Worm (Caenorhabditis elegans): ENCODE results near the gene K08E7.4.

The K08E7.4 gene

DNA sequence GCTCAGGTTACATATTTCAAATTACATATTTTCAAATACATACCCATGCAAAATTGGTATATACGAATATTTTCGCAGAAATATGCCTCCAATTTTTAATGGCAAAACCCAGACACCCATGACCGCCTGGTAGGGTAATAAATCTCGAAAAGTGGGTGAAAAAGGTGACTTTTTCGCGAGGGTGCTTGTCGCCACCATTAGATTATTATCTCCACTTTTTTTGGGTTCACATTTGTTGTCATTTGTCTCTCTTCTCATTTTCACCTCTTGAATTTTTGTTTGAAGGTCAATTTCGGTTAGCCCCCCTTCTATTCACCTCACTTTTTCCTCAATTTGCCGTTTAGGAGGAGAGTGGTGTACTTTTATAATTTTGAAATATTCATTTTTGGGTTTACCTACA, 30.7 kb downstream of the K08E7.4 start:
- TF ChIP-seq tra-4 (tag; optimal IDR thresholded peaks at IDR 0.05): no peak
- TF ChIP-seq B0310.2 (tag; optimal IDR thresholded peaks at IDR 0.05): no peak

DNA sequence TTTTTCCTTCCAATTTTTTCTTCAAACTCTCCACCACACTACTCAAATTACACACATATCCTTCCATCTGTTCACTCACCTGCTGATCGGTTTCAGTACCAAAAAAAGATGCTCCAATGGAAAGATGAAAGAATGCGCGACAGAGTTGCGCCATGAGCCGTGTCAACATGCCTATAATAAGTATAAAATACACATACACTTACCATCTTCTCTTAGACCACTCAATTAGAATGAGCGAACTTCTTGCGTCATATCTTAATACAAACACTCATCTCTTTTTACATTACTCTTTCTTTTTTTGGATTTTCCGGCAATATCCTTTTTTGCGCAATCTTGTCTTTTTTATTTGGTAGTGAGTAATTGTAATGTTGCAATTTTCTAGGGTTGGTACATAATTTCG, 33.3 kb downstream of the K08E7.4 start:
- TF ChIP-seq ceh-36 (tag; optimal IDR thresholded peaks at IDR 0.05): no peak
- no peak for TF ChIP-seq flt-1 (GFP tag; IDR thresholded peaks at IDR 0.05)
- no peak for TF ChIP-seq hmbx-1 (tag; optimal IDR thresholded peaks at IDR 0.05)
- no peak for TF ChIP-seq hnd-1 (tag; optimal IDR thresholded peaks at IDR 0.05)
- no peak for TF ChIP-seq ceh-13 (GFP tag; optimal IDR thresholded peaks at IDR 0.05)
- TF ChIP-seq tra-4 (tag; optimal IDR thresholded peaks at IDR 0.05): no peak
- TF ChIP-seq B0310.2 (tag; optimal IDR thresholded peaks at IDR 0.05): no peak
- TF ChIP-seq sea-1 (GFP tag; conservative IDR thresholded peaks at IDR 0.05): no peak
- no peak for TF ChIP-seq aly-1 (tag; optimal IDR thresholded peaks at IDR 0.05)
- no peak for TF ChIP-seq tbx-11 (GFP tag; IDR thresholded peaks at IDR 0.05)
- no peak for TF ChIP-seq F13C5.2 (tag; optimal IDR thresholded peaks at IDR 0.05)
- no peak for TF ChIP-seq tbx-37 (GFP tag; conservative IDR thresholded peaks at IDR 0.05)
- no peak for TF ChIP-seq hmg-4 (GFP tag; optimal IDR thresholded peaks at IDR 0.05)
- TF ChIP-seq scrt-1 (GFP tag; IDR thresholded peaks at IDR 0.05): no peak
- no peak for TF ChIP-seq ets-7 (tag; optimal IDR thresholded peaks at IDR 0.05)

DNA sequence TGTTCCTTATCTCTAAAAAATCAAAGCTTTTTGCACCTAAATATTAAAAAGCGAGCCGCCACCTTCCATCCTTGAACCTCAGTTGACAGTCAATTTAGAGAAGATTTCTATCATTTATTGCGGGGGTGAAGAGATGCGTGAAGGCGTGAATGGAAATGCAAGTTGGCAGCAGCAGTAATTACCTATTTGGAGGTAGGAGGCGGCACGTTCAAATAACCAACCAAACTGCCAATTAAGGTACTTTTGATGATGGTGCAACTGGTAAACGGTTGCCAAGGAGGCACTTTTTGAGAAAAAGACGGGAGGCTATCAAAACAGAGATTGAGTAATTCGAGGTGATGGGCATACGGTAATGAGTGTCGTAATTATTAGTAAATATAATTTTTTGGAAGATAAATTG, 34.6 kb downstream of the K08E7.4 start:
- TF ChIP-seq flt-1 (GFP tag; IDR thresholded peaks at IDR 0.05): no peak
- no peak for TF ChIP-seq tbx-37 (GFP tag; conservative IDR thresholded peaks at IDR 0.05)
- no peak for TF ChIP-seq sea-1 (GFP tag; conservative IDR thresholded peaks at IDR 0.05)
- no peak for TF ChIP-seq ceh-36 (tag; optimal IDR thresholded peaks at IDR 0.05)
- no peak for TF ChIP-seq hnd-1 (tag; optimal IDR thresholded peaks at IDR 0.05)
- TF ChIP-seq F13C5.2 (tag; optimal IDR thresholded peaks at IDR 0.05): no peak
- TF ChIP-seq pes-1 (GFP tag; IDR thresholded peaks at IDR 0.05): no peak
- no peak for TF ChIP-seq tra-4 (tag; optimal IDR thresholded peaks at IDR 0.05)
- TF ChIP-seq hmbx-1 (tag; optimal IDR thresholded peaks at IDR 0.05): no peak
- TF ChIP-seq ceh-13 (GFP tag; optimal IDR thresholded peaks at IDR 0.05): no peak
- TF ChIP-seq ama-1 (optimal IDR thresholded peaks at IDR 0.05): no peak
- no peak for TF ChIP-seq tbx-11 (GFP tag; IDR thresholded peaks at IDR 0.05)
- TF ChIP-seq ets-7 (tag; optimal IDR thresholded peaks at IDR 0.05): no peak
- TF ChIP-seq aly-1 (tag; optimal IDR thresholded peaks at IDR 0.05): no peak

DNA sequence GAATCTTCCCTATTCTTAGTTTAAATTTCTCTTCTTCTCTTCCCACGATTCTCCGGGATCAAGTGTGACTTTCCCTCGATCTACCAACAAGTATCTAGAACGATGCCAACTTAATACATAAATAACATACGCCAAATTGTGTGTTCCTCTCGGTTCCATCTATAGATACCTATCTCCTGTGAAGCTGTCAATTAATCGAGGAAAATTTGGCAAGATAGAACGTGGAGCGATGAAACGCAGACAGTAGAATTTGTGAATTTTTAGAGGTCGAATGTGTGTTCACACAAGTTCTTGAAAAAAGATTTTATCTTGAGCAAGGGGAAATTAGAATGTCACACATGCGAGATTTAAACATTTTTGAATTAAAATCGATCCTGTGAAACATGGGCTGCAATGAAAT, 39.5 kb downstream of the K08E7.4 start:
- TF ChIP-seq tbx-37 (GFP tag; conservative IDR thresholded peaks at IDR 0.05): no peak
- no peak for TF ChIP-seq ama-1 (optimal IDR thresholded peaks at IDR 0.05)
- TF ChIP-seq F13C5.2 (tag; optimal IDR thresholded peaks at IDR 0.05): no peak
- TF ChIP-seq hmbx-1 (tag; optimal IDR thresholded peaks at IDR 0.05): no peak
- TF ChIP-seq scrt-1 (GFP tag; IDR thresholded peaks at IDR 0.05): no peak
- TF ChIP-seq flt-1 (GFP tag; IDR thresholded peaks at IDR 0.05): no peak
- no peak for TF ChIP-seq tbx-11 (GFP tag; IDR thresholded peaks at IDR 0.05)
- no peak for TF ChIP-seq pes-1 (GFP tag; IDR thresholded peaks at IDR 0.05)
- TF ChIP-seq sea-1 (GFP tag; conservative IDR thresholded peaks at IDR 0.05): no peak
- no peak for TF ChIP-seq hnd-1 (tag; optimal IDR thresholded peaks at IDR 0.05)
- no peak for TF ChIP-seq hmg-4 (GFP tag; optimal IDR thresholded peaks at IDR 0.05)
- no peak for TF ChIP-seq ets-7 (tag; optimal IDR thresholded peaks at IDR 0.05)
- no peak for TF ChIP-seq tra-4 (tag; optimal IDR thresholded peaks at IDR 0.05)
- TF ChIP-seq ceh-36 (tag; optimal IDR thresholded peaks at IDR 0.05): no peak
- no peak for TF ChIP-seq B0310.2 (tag; optimal IDR thresholded peaks at IDR 0.05)
- no peak for TF ChIP-seq aly-1 (tag; optimal IDR thresholded peaks at IDR 0.05)
- no peak for TF ChIP-seq ceh-13 (GFP tag; optimal IDR thresholded peaks at IDR 0.05)

DNA sequence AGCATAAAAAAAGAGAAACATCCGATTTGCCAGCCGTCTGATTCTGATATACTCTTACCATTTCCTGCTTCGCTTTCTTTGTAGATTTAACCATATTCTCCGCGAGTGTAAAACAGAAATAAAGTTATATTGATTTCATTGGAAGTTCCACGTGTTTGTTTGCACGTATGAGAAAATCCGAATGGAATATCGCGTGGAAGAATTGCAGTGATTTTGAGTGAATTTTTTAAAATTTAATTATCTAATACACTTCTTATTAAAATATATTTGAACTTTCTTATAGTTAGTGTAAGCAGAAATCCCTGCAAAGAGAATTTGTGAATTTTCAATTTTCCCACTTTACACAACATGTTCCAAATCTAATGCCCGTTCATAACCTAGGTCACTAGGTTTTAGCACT, 39.9 kb downstream of the K08E7.4 start, which contains the start of gene F53B2.5:
F53B2.5 (minus strand) TSS at position 101 of the 400 bp plus-strand sequence.
- TF ChIP-seq hmg-4 (GFP tag; optimal IDR thresholded peaks at IDR 0.05) (no peak), flt-1 (GFP tag; IDR thresholded peaks at IDR 0.05) (no peak), ets-7 (tag; optimal IDR thresholded peaks at IDR 0.05) (no peak), pes-1 (GFP tag; IDR thresholded peaks at IDR 0.05) (no peak), B0310.2 (tag; optimal IDR thresholded peaks at IDR 0.05) (no peak), hmbx-1 (tag; optimal IDR thresholded peaks at IDR 0.05) (no peak), ceh-36 (tag; optimal IDR thresholded peaks at IDR 0.05) (no peak), tbx-37 (GFP tag; conservative IDR thresholded peaks at IDR 0.05) (no peak), F13C5.2 (tag; optimal IDR thresholded peaks at IDR 0.05) (no peak), tbx-11 (GFP tag; IDR thresholded peaks at IDR 0.05) (no peak), ceh-13 (GFP tag; optimal IDR thresholded peaks at IDR 0.05) (no peak)

DNA sequence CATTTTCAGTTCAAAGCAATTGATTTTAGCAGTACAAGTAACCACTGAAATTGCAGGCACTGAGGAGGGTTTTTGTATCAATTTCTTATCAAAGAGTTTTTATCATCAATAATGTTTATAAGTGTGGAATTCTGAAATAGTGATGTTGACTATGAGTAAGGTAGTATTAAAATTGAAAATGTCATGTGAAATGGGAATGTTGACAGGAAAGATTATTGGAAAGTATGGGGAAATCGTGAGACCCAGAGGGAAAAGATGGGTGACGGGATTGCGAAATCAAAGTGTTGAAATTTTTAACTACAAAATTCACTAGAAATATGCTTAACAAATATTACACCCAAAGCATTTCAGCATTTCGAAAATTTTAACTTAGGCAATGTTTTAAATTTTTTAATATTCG, 43.7 kb downstream of the K08E7.4 start, which contains the start of gene F53B2.8:
F53B2.8 (minus strand) TSS at position 180 of the 400 bp plus-strand sequence.
- TF ChIP-seq hnd-1 (tag; optimal IDR thresholded peaks at IDR 0.05) (no peak), flt-1 (GFP tag; IDR thresholded peaks at IDR 0.05) (no peak), pes-1 (GFP tag; IDR thresholded peaks at IDR 0.05) (no peak), ceh-13 (GFP tag; optimal IDR thresholded peaks at IDR 0.05) (no peak), F13C5.2 (tag; optimal IDR thresholded peaks at IDR 0.05) (no peak), hmbx-1 (tag; optimal IDR thresholded peaks at IDR 0.05) (no peak), B0310.2 (tag; optimal IDR thresholded peaks at IDR 0.05) (no peak), tbx-11 (GFP tag; IDR thresholded peaks at IDR 0.05) (no peak)

DNA sequence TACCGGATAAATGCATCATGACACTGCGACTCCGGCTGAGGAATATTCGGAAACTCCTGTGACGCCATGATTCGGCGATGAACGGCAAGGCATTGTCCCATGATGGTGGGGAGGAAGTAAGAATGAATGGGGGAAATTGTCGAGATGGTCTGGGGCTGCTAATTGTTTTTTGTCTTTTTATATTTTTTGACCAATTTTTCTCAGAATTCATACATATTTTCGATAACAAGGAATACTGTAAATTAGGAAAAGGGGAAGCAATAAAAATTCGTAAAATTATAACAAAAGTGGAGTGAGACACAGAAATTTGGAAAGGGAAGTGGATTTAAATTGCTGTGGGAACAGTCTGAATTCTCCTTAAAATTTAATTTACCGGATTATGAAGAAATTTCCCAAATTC, 45.5 kb downstream of the K08E7.4 start, which contains the start of gene eak-4:
eak-4 (minus strand) TSS at position 101 of the 400 bp plus-strand sequence.
- no peak for TF ChIP-seq aly-1 (tag; optimal IDR thresholded peaks at IDR 0.05)
- TF ChIP-seq pes-1 (GFP tag; IDR thresholded peaks at IDR 0.05): no peak
- no peak for TF ChIP-seq hmg-4 (GFP tag; optimal IDR thresholded peaks at IDR 0.05)
- no peak for TF ChIP-seq tbx-37 (GFP tag; conservative IDR thresholded peaks at IDR 0.05)
- no peak for TF ChIP-seq B0310.2 (tag; optimal IDR thresholded peaks at IDR 0.05)
- no peak for TF ChIP-seq F13C5.2 (tag; optimal IDR thresholded peaks at IDR 0.05)
- no peak for TF ChIP-seq flt-1 (GFP tag; IDR thresholded peaks at IDR 0.05)
- no peak for TF ChIP-seq hnd-1 (tag; optimal IDR thresholded peaks at IDR 0.05)
- TF ChIP-seq ets-7 (tag; optimal IDR thresholded peaks at IDR 0.05): no peak
- TF ChIP-seq tbx-11 (GFP tag; IDR thresholded peaks at IDR 0.05): no peak

DNA sequence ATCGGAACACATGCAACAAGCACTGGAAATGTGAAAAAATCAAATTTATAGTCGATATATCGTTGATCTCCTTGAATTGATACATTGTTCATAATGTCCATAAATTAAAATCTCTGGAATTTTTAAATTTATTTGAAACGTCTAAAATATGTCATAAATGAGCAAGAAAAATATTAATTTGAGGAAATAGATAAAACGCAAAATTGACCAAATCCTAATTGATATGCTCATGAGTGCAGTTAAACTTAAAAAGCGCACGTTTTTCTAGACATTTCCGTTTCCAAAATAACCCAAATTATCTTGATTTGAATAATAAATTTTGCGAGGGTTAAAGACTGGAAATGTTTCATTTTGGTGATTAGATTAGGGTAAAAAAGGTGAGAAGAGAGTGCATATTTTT, 48.4 kb downstream of the K08E7.4 start, which contains the start of gene sru-13:
sru-13 (minus strand) TSS at position 101 of the 400 bp plus-strand sequence.
- TF ChIP-seq pes-1 (GFP tag; IDR thresholded peaks at IDR 0.05): no peak
- TF ChIP-seq sea-1 (GFP tag; conservative IDR thresholded peaks at IDR 0.05): no peak
- no peak for TF ChIP-seq ceh-36 (tag; optimal IDR thresholded peaks at IDR 0.05)
- TF ChIP-seq ceh-13 (GFP tag; optimal IDR thresholded peaks at IDR 0.05): no peak
- no peak for TF ChIP-seq scrt-1 (GFP tag; IDR thresholded peaks at IDR 0.05)
